Fruit fly (Drosophila melanogaster): Measurements from ENCODE around the gene Ssdp.

dm6 chr3R:18151820-18152219 lies 47.6 kb downstream of the Ssdp start, which contains the start of gene CG14316:
- TF ChIP-seq D1 (tag; optimal IDR thresholded peaks at IDR 0.05) (no peak), CG32121 (GFP tag; IDR thresholded peaks at IDR 0.05) (no peak), CG14655 (GFP tag; optimal IDR thresholded peaks at IDR 0.05) (no peak), Pif1A (GFP tag; optimal IDR thresholded peaks at IDR 0.05) (no peak), CG15710 (tag; optimal IDR thresholded peaks at IDR 0.05) (no peak), CG13204 (GFP tag; optimal IDR thresholded peaks at IDR 0.05) (no peak), CG8301 (tag; optimal IDR thresholded peaks at IDR 0.05) (no peak)
